Fruit fly (Drosophila melanogaster): Measurements from ENCODE around the gene Or22b.

Gene Or22b

dm6 chr2L:1559811-1560501 is 37.5 kb downstream of the Or22b start:
- TF ChIP-seq Hr96 (GFP tag; optimal IDR thresholded peaks at IDR 0.05) (no peak), Crg-1 (GFP tag; optimal IDR thresholded peaks at IDR 0.05) (no peak), tj (GFP tag; optimal IDR thresholded peaks at IDR 0.05) (no peak), CG7101 (tag; optimal IDR thresholded peaks at IDR 0.05) (no peak), CG14711 (tag; optimal IDR thresholded peaks at IDR 0.05) (no peak), toe (GFP tag; optimal IDR thresholded peaks at IDR 0.05) (no peak), CG11617 (GFP tag; optimal IDR thresholded peaks at IDR 0.05) (no peak), bab1 (GFP tag; optimal IDR thresholded peaks at IDR 0.05) (no peak), Mnt (GFP tag; optimal IDR thresholded peaks at IDR 0.05) (no peak), ovo (GFP tag; optimal IDR thresholded peaks at IDR 0.05) (no peak)

dm6 chr2L:1568631-1569030 is 46.1 kb downstream of the Or22b start:
- TF ChIP-seq CG7045 (GFP tag; optimal IDR thresholded peaks at IDR 0.05) (no peak), CG14711 (tag; optimal IDR thresholded peaks at IDR 0.05) (no peak), CG1620 (GFP tag; optimal IDR thresholded peaks at IDR 0.05) (no peak), CG33017 (tag; optimal IDR thresholded peaks at IDR 0.05) (no peak), toe (GFP tag; optimal IDR thresholded peaks at IDR 0.05) (no peak), CG12768 (GFP tag; optimal IDR thresholded peaks at IDR 0.05) (no peak), Hr96 (GFP tag; optimal IDR thresholded peaks at IDR 0.05) (no peak), Clk (GFP tag; optimal IDR thresholded peaks at IDR 0.05) (no peak), CG7101 (tag; optimal IDR thresholded peaks at IDR 0.05) (no peak), cic (GFP tag; optimal IDR thresholded peaks at IDR 0.05) (no peak), Mnt (GFP tag; optimal IDR thresholded peaks at IDR 0.05) (no peak), pad (GFP tag; optimal IDR thresholded peaks at IDR 0.05) (no peak), CG11617 (GFP tag; optimal IDR thresholded peaks at IDR 0.05) (no peak), tj (GFP tag; optimal IDR thresholded peaks at IDR 0.05) (no peak), kay (GFP tag; ENCODE audit: borderline replicate concordance) (no peak), CG5204 (GFP tag; optimal IDR thresholded peaks at IDR 0.05) (no peak), ovo (GFP tag; optimal IDR thresholded peaks at IDR 0.05) (no peak), Crg-1 (GFP tag; optimal IDR thresholded peaks at IDR 0.05) (no peak)

Measured in whole organism, adult.